Fruit fly (Drosophila melanogaster) whole organism, embryonic: ENCODE data around the gene CG15528.

Experiments used
- Adf1 ChIP-seq: fragments of 200-800 bp; sonication (Bioruptor generic); IDR thresholded peaks from 2 replicates; pipeline ENCODE4 v1.3.6; 2022; ENCODE audit warnings: missing biosample characterization, missing genetic modification characterization
- Bgb ChIP-seq: fragments of 200-800 bp; sonication (Bioruptor generic); IDR thresholded peaks from 2 replicates; pipeline ENCODE4 v1.3.6; 2022; ENCODE audit warnings: missing biosample characterization, missing genetic modification characterization; ENCODE audit not compliant: partially characterized antibody
- CG10654 ChIP-seq: fragments of 200-800 bp; sonication (Bioruptor generic); optimal IDR thresholded peaks from 2 replicates; lab custom pipeline; 2016; ENCODE audit warnings: missing biosample characterization, missing genetic modification characterization
- CG11398 ChIP-seq: fragments of 200-800 bp; sonication (Bioruptor generic); optimal IDR thresholded peaks from 2 replicates; lab custom pipeline; 2016; ENCODE audit warnings: missing biosample characterization, missing genetic modification characterization
- CG11696 ChIP-seq: fragments of 200-800 bp; sonication (Bioruptor generic); IDR thresholded peaks from 2 replicates; pipeline ENCODE4 v1.3.6; 2022; ENCODE audit warnings: missing biosample characterization, missing genetic modification characterization
- CG14014 ChIP-seq: fragments of 200-800 bp; sonication (Bioruptor generic); IDR thresholded peaks from 2 replicates; pipeline ENCODE4 v1.3.6; 2022; ENCODE audit warnings: missing biosample characterization, missing genetic modification characterization
- CG14441 ChIP-seq: fragments of 200-800 bp; sonication (Bioruptor generic); IDR thresholded peaks from 2 replicates; pipeline ENCODE4 v1.3.6; 2022; ENCODE audit warnings: missing biosample characterization, missing genetic modification characterization
- CG14965 ChIP-seq: fragments of 200-800 bp; sonication (Bioruptor generic); optimal IDR thresholded peaks from 2 replicates; lab custom pipeline; 2016; ENCODE audit warnings: missing biosample characterization, missing genetic modification characterization, borderline replicate concordance
- CG15073 ChIP-seq: fragments of 200-800 bp; sonication (Bioruptor generic); optimal IDR thresholded peaks from 2 replicates; lab custom pipeline; 2016; ENCODE audit warnings: missing biosample characterization, missing genetic modification characterization
- CG17186 ChIP-seq: fragments of 200-800 bp; sonication (Bioruptor generic); optimal IDR thresholded peaks from 3 replicates; lab custom pipeline; 2017; ENCODE audit warnings: missing biosample characterization, missing genetic modification reagents, missing genetic modification characterization
- CG17385 ChIP-seq: fragments of 200-800 bp; sonication (Bioruptor generic); optimal IDR thresholded peaks from 3 replicates; lab custom pipeline; 2018; ENCODE audit warnings: missing biosample characterization, mild to moderate bottlenecking, missing genetic modification characterization
- CG17829 ChIP-seq: fragments of 200-800 bp; optimal IDR thresholded peaks from 2 replicates; lab custom pipeline; 2019; ENCODE audit warnings: missing biosample characterization, mild to moderate bottlenecking, missing genetic modification characterization, moderate library complexity
- CG30431 ChIP-seq: fragments of 200-800 bp; sonication (Bioruptor generic); optimal IDR thresholded peaks from 2 replicates; lab custom pipeline; 2017; ENCODE audit warnings: missing biosample characterization, missing genetic modification characterization
- CG3163 ChIP-seq: fragments of 200-800 bp; sonication (Bioruptor generic); optimal IDR thresholded peaks from 3 replicates; lab custom pipeline; 2016; ENCODE audit warnings: missing biosample characterization, missing genetic modification characterization
- CG32767 ChIP-seq: fragments of 200-800 bp; sonication (Bioruptor generic); IDR thresholded peaks from 2 replicates; pipeline ENCODE4 v1.3.6; 2022; ENCODE audit warnings: missing biosample characterization, missing genetic modification characterization
- CG33213 ChIP-seq: fragments of 200-800 bp; sonication (Bioruptor generic); optimal IDR thresholded peaks from 3 replicates; lab custom pipeline; 2016; ENCODE audit warnings: missing biosample characterization, missing genetic modification characterization
- CG3407 ChIP-seq: fragments of 200-800 bp; sonication (Bioruptor generic); optimal IDR thresholded peaks from 2 replicates; lab custom pipeline; 2018; ENCODE audit warnings: missing biosample characterization, mild to moderate bottlenecking, missing genetic modification characterization
- CG34422 ChIP-seq: fragments of 200-800 bp; sonication (Bioruptor generic); IDR thresholded peaks from 3 replicates; pipeline ENCODE4 v1.3.6; 2022; ENCODE audit warnings: missing biosample characterization, missing genetic modification characterization
- CG3995 ChIP-seq: fragments of 200-800 bp; sonication (Bioruptor generic); optimal IDR thresholded peaks from 3 replicates; lab custom pipeline; 2016; ENCODE audit warnings: missing biosample characterization, missing genetic modification characterization
- CG7357 ChIP-seq: fragments of 200-800 bp; sonication (Bioruptor generic); IDR thresholded peaks from 3 replicates; pipeline ENCODE4 v1.3.6; 2022; ENCODE audit warnings: missing biosample characterization, missing genetic modification characterization
- CG7963 ChIP-seq: fragments of 200-800 bp; sonication (Bioruptor generic); IDR thresholded peaks from 3 replicates; pipeline ENCODE4 v1.3.6; 2022; ENCODE audit warnings: missing biosample characterization, missing genetic modification characterization; ENCODE audit not compliant: partially characterized antibody
- CG8924 ChIP-seq: fragments of 200-800 bp; optimal IDR thresholded peaks from 3 replicates; lab custom pipeline; 2019; ENCODE audit warnings: missing biosample characterization, mild to moderate bottlenecking, missing genetic modification characterization, moderate library complexity
- CG9797 ChIP-seq: fragments of 200-800 bp; sonication (Bioruptor generic); optimal IDR thresholded peaks from 3 replicates; lab custom pipeline; 2018; ENCODE audit warnings: missing biosample characterization, mild to moderate bottlenecking, missing genetic modification characterization
- Dp ChIP-seq: fragments of 200-800 bp; sonication (Bioruptor generic); optimal IDR thresholded peaks from 2 replicates; lab custom pipeline; 2018; ENCODE audit warnings: missing biosample characterization, mild to moderate bottlenecking, missing genetic modification characterization, moderate library complexity
- GATAe ChIP-seq: fragments of 200-800 bp; sonication (Bioruptor generic); conservative IDR thresholded peaks from 2 replicates; pipeline ENCODE4 v1.3.6; 2022; ENCODE audit warnings: missing biosample characterization, missing genetic modification characterization
- Gug ChIP-seq: fragments of 200-800 bp; sonication (Bioruptor generic); IDR thresholded peaks from 4 replicates; pipeline ENCODE4 v1.3.6; 2022; ENCODE audit warnings: missing biosample characterization, missing genetic modification characterization
- Hand ChIP-seq: fragments of 200-800 bp; sonication (Bioruptor generic); optimal IDR thresholded peaks from 2 replicates; lab custom pipeline; 2017; ENCODE audit warnings: mild to moderate bottlenecking, missing biosample characterization, missing genetic modification reagents, missing genetic modification characterization
- NC2α ChIP-seq: fragments of 200-800 bp; sonication (Bioruptor generic); optimal IDR thresholded peaks from 2 replicates; lab custom pipeline; 2016; ENCODE audit warnings: missing biosample characterization, missing genetic modification characterization
- Nf-YA ChIP-seq: fragments of 200-800 bp; sonication (Bioruptor generic); IDR thresholded peaks from 2 replicates; pipeline ENCODE4 v1.3.6; 2022; ENCODE audit warnings: missing biosample characterization, missing genetic modification characterization
- PHDP ChIP-seq: fragments of 200-800 bp; sonication (Bioruptor generic); optimal IDR thresholded peaks from 3 replicates; lab custom pipeline; 2018; ENCODE audit warnings: missing biosample characterization, mild to moderate bottlenecking, missing genetic modification characterization, moderate library complexity
- Ptx1 ChIP-seq: fragments of 200-800 bp; sonication (Bioruptor generic); IDR thresholded peaks from 2 replicates; pipeline ENCODE4 v1.3.6; 2022; ENCODE audit warnings: missing biosample characterization, missing genetic modification characterization
- Sox102F ChIP-seq: fragments of 200-800 bp; sonication (Bioruptor generic); optimal IDR thresholded peaks from 2 replicates; lab custom pipeline; 2018; ENCODE audit warnings: missing biosample characterization, mild to moderate bottlenecking, missing genetic modification characterization, moderate library complexity
- Spps ChIP-seq: fragments of 200-800 bp; sonication (Bioruptor generic); optimal IDR thresholded peaks from 2 replicates; lab custom pipeline; 2018; ENCODE audit warnings: missing biosample characterization, mild to moderate bottlenecking, missing genetic modification characterization
- Taf1 ChIP-seq: fragments of 200-800 bp; sonication (Bioruptor generic); IDR thresholded peaks from 2 replicates; pipeline ENCODE4 v1.3.6; 2022; ENCODE audit warnings: missing biosample characterization, missing genetic modification characterization
- Tbp ChIP-seq: fragments of >200 bp; optimal IDR thresholded peaks from 2 replicates; lab custom pipeline; 2018; ENCODE audit warnings: missing biosample characterization, missing genetic modification characterization
- chn ChIP-seq: fragments of 200-800 bp; sonication (Bioruptor generic); optimal IDR thresholded peaks from 2 replicates; lab custom pipeline; 2016; ENCODE audit warnings: missing biosample characterization, missing genetic modification characterization
- crol ChIP-seq: fragments of 200-800 bp; sonication (Bioruptor generic); IDR thresholded peaks from 2 replicates; pipeline ENCODE4 v1.3.6; 2022; ENCODE audit warnings: missing biosample characterization, missing genetic modification characterization
- ftz-f1 ChIP-seq: fragments of 200-800 bp; sonication (Bioruptor generic); optimal IDR thresholded peaks from 2 replicates; lab custom pipeline; 2016; ENCODE audit warnings: missing biosample characterization, missing genetic modification characterization
- gcm ChIP-seq: fragments of 200-800 bp; sonication (Bioruptor generic); optimal IDR thresholded peaks from 2 replicates; lab custom pipeline; 2019; ENCODE audit warnings: missing biosample characterization, mild to moderate bottlenecking, missing genetic modification characterization, moderate library complexity
- gsb ChIP-seq: fragments of 200-800 bp; sonication (Bioruptor generic); IDR thresholded peaks from 2 replicates; pipeline ENCODE4 v1.3.6; 2022; ENCODE audit warnings: missing biosample characterization, missing genetic modification characterization
- ind ChIP-seq: fragments of 200-800 bp; sonication (Bioruptor generic); optimal IDR thresholded peaks from 3 replicates; lab custom pipeline; 2016; ENCODE audit warnings: missing biosample characterization, missing genetic modification characterization
- pb ChIP-seq: fragments of 200-800 bp; sonication (Bioruptor generic); optimal IDR thresholded peaks from 3 replicates; lab custom pipeline; 2016; ENCODE audit warnings: missing biosample characterization, missing genetic modification characterization
- pfk ChIP-seq: fragments of 200-800 bp; sonication (Bioruptor generic); optimal IDR thresholded peaks from 2 replicates; lab custom pipeline; 2018; ENCODE audit warnings: missing biosample characterization, mild to moderate bottlenecking, missing genetic modification characterization, moderate library complexity
- phol ChIP-seq: fragments of 200-800 bp; sonication (Bioruptor generic); optimal IDR thresholded peaks from 3 replicates; lab custom pipeline; 2018; ENCODE audit warnings: missing biosample characterization, mild to moderate bottlenecking, missing genetic modification characterization, moderate library complexity
- pros ChIP-seq: fragments of 200-800 bp; sonication (Bioruptor generic); optimal IDR thresholded peaks from 3 replicates; lab custom pipeline; 2019; ENCODE audit warnings: missing biosample characterization, mild to moderate bottlenecking, missing genetic modification characterization, moderate library complexity
- row ChIP-seq: fragments of 200-800 bp; sonication (Bioruptor generic); IDR thresholded peaks from 3 replicates; pipeline ENCODE4 v1.3.6; 2022; ENCODE audit warnings: missing biosample characterization, missing genetic modification characterization
- schlank ChIP-seq: fragments of 200-800 bp; sonication (Bioruptor generic); optimal IDR thresholded peaks from 2 replicates; lab custom pipeline; 2018; ENCODE audit warnings: missing biosample characterization, mild to moderate bottlenecking, missing genetic modification characterization
- slou ChIP-seq: fragments of 200-800 bp; sonication (Bioruptor generic); optimal IDR thresholded peaks from 3 replicates; lab custom pipeline; 2016; ENCODE audit warnings: missing biosample characterization, missing genetic modification characterization
- so ChIP-seq: fragments of 200-800 bp; sonication (Bioruptor generic); IDR thresholded peaks from 3 replicates; pipeline ENCODE4 v1.3.6; 2022; ENCODE audit warnings: missing biosample characterization, missing genetic modification characterization
- tgo ChIP-seq: fragments of 200-800 bp; sonication (Bioruptor generic); IDR thresholded peaks from 3 replicates; pipeline ENCODE4 v1.3.6; 2022; ENCODE audit warnings: missing biosample characterization, missing genetic modification characterization
- twi ChIP-seq: fragments of 200-800 bp; optimal IDR thresholded peaks from 2 replicates; lab custom pipeline; 2019; ENCODE audit warnings: missing biosample characterization, mild to moderate bottlenecking, missing genetic modification characterization, moderate library complexity
- vfl ChIP-seq: fragments of 200-800 bp; sonication (Bioruptor generic); optimal IDR thresholded peaks from 2 replicates; lab custom pipeline; 2016; ENCODE audit warnings: missing biosample characterization, missing genetic modification characterization
- zfh1 ChIP-seq: fragments of 200-800 bp; sonication (Bioruptor generic); IDR thresholded peaks from 3 replicates; pipeline ENCODE4 v1.3.6; 2022; ENCODE audit warnings: missing biosample characterization, missing genetic modification characterization

Gene CG15528

DNA sequence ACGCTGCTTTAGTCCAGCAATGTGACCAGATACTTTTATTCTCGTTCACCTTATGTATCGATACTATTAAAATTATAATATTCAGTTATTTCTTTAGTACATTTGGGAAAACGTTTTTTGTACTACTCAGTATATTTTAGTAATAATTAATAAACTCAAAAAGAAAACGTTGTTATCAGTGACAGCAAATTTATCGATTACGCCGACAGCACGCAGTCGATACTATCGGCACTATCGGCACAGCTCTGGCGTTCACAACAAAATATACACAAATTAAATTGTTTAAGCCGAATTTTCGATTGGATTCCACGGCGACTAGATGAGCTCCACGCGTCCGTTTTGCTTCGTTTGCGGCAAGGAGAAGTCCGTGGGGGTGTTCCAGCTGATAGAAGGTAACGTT is 12.4 kb downstream of the CG15528 start, which contains the start of the genes janA, Sry-alpha and Sry-beta (continued):
- no peak for TF ChIP-seq Sox102F (GFP tag; lab: Kevin White, UChicago)
- TF ChIP-seq GATAe (GFP tag; lab: Robert Waterston, UW) = no peak
- no peak for TF ChIP-seq so (GFP tag; lab: Robert Waterston, UW)
- no peak for TF ChIP-seq CG14965 (GFP tag; lab: Kevin White, UChicago)
- TF ChIP-seq ftz-f1 = no peak
- TF ChIP-seq CG33213 = no peak
- TF ChIP-seq pros (GFP tag; lab: Kevin White, UChicago) = no peak
- no peak for TF ChIP-seq gcm
- TF ChIP-seq Gug (GFP tag; lab: Robert Waterston, UW) = peak; percentile 51; the same call in 1 of the 4 replicates
- no peak for TF ChIP-seq CG17385 (GFP tag; lab: Kevin White, UChicago)
- no peak for TF ChIP-seq NC2α (GFP tag; lab: Kevin White, UChicago)
- TF ChIP-seq CG32767 (GFP tag; lab: Robert Waterston, UW) = peak; percentile 69
- TF ChIP-seq schlank = no peak
- no peak for TF ChIP-seq CG3163 (GFP tag; lab: Kevin White, UChicago)
- no peak for TF ChIP-seq gsb (GFP tag; lab: Robert Waterston, UW)
- no peak for TF ChIP-seq pfk (GFP tag; lab: Kevin White, UChicago)
- no peak for TF ChIP-seq CG7357 (GFP tag; lab: Robert Waterston, UW)
- TF ChIP-seq PHDP = no peak
- peak; percentile 69 for TF ChIP-seq row (GFP tag; lab: Robert Waterston, UW)
- TF ChIP-seq Dp (GFP tag; lab: Kevin White, UChicago) = peak; percentile 63
- no peak for TF ChIP-seq CG30431
- no peak for TF ChIP-seq Hand (GFP tag; lab: Kevin White, UChicago)
- no peak for TF ChIP-seq Spps (tag; lab: Kevin White, UChicago)
- TF ChIP-seq CG11696 = no peak
- TF ChIP-seq vfl (GFP tag; lab: Kevin White, UChicago) = no peak
- TF ChIP-seq CG14014 = no peak
- TF ChIP-seq twi (tag; lab: Kevin White, UChicago) = no peak
- peak; percentile 96 for TF ChIP-seq CG7963 (GFP tag; lab: Robert Waterston, UW)
- TF ChIP-seq CG14441 (GFP tag; lab: Robert Waterston, UW) = no peak
- TF ChIP-seq CG15073 (GFP tag; lab: Kevin White, UChicago) = no peak
- peak; percentile 59; the same call in 1 of the 3 replicates for TF ChIP-seq CG34422
- TF ChIP-seq CG8924 (tag; lab: Kevin White, UChicago) = peak; percentile 64
- no peak for TF ChIP-seq Taf1 (GFP tag; lab: Robert Waterston, UW)
- TF ChIP-seq CG9797 (GFP tag; lab: Kevin White, UChicago) = peak; percentile 80
- no peak for TF ChIP-seq chn (GFP tag; lab: Kevin White, UChicago)
- peak; percentile 49 for TF ChIP-seq phol (tag; lab: Kevin White, UChicago)
- TF ChIP-seq Tbp = no peak
- TF ChIP-seq CG3995 = peak; percentile 78
- no peak for TF ChIP-seq pb (GFP tag; lab: Kevin White, UChicago)
- no peak for TF ChIP-seq Ptx1 (GFP tag; lab: Robert Waterston, UW)
- TF ChIP-seq CG17829 = peak; percentile 63
- peak; percentile 99 for TF ChIP-seq Bgb
- no peak for TF ChIP-seq CG11398 (GFP tag; lab: Kevin White, UChicago)
- peak; percentile 51 for TF ChIP-seq Adf1 (GFP tag; lab: Robert Waterston, UW)
- no peak for TF ChIP-seq crol (GFP tag; lab: Robert Waterston, UW)
- no peak for TF ChIP-seq tgo (GFP tag; lab: Robert Waterston, UW)
- no peak for TF ChIP-seq CG10654 (GFP tag; lab: Kevin White, UChicago)
- TF ChIP-seq zfh1 = no peak
- no peak for TF ChIP-seq CG3407 (GFP tag; lab: Kevin White, UChicago)
- no peak for TF ChIP-seq slou (GFP tag; lab: Kevin White, UChicago)
- TF ChIP-seq Nf-YA (GFP tag; lab: Robert Waterston, UW) = no peak
- TF ChIP-seq CG17186 (GFP tag; lab: Kevin White, UChicago) = peak; percentile 38
- TF ChIP-seq ind (GFP tag; lab: Kevin White, UChicago) = no peak
